Worm (Caenorhabditis elegans): ENCODE measurements around the gene ZK1320.2.

DNA sequence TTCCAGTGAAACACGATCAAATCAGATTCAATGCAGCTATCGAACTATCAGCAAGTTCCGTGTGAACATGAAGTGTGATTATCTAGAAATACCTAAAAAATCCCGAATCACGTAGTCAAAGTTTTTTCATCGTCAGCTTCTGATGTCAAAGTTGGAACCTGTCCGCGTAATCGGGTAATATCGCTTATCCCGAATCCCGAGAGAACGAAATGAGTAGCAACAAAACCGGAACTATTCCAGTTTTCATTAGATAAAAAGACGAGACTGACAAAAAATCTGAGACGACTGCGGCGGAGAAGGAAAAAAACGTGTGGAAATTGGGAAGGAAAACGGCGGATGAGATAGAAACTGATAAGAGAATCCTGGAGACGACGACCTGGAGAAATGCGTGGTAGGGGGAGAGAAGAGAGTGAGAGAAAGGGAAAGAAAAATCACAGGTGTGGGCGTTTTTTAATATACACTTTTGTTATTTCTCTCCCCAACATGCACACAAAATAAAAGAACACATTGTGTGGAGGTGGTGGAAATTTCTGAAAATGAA, 38.7 kb downstream of the ZK1320.2 start:
- TF ChIP-seq Y55F3AM.14 (GFP tag; optimal IDR thresholded peaks at IDR 0.05) (no peak), nhr-6 (tag; optimal IDR thresholded peaks at IDR 0.05) (no peak), unc-55 (GFP tag; optimal IDR thresholded peaks at IDR 0.05) (no peak), nhr-12 (tag; optimal IDR thresholded peaks at IDR 0.05) (no peak)

Data from whole organism, L2 larva.